Worm (Caenorhabditis elegans) whole organism, early embryonic: ENCODE measurements around the gene ric-7.
A peak's percentile ranks its signal among the peaks of the same experiment; 100 is the strongest.
"Not testable (repeated sequence)": the region's sequence is repeated elsewhere in the genome, so short reads cannot be mapped to it uniquely, and the experiment has no call there.

ENCODE experiments used
- ceh-13 ChIP-seq: fragments of 200-800 bp; sonication (Bioruptor generic); optimal IDR thresholded peaks from 2 replicates; lab custom pipeline; 2018; ENCODE audit warnings: mild to moderate bottlenecking, missing genetic modification characterization, missing compliant biosample characterization
- ets-7 ChIP-seq: sonication (generic microtip); optimal IDR thresholded peaks from 2 replicates; lab custom pipeline; 2016; ENCODE audit warnings: missing genotype, missing genetic modification characterization, missing compliant biosample characterization
- hmbx-1 ChIP-seq: sonication (generic microtip); optimal IDR thresholded peaks from 2 replicates; lab custom pipeline; 2016; ENCODE audit warnings: mild to moderate bottlenecking, missing genetic modification characterization, missing compliant biosample characterization
- pes-1 ChIP-seq: fragments of 200-800 bp; sonication (Bioruptor generic); IDR thresholded peaks from 2 replicates; pipeline ENCODE4 v1.3.6; 2022; ENCODE audit warnings: missing genetic modification reagents, missing genetic modification characterization, missing compliant biosample characterization
- scrt-1 ChIP-seq: fragments of 200-800 bp; sonication (Bioruptor generic); IDR thresholded peaks from 2 replicates; pipeline ENCODE4 v1.3.6; 2022; ENCODE audit warnings: missing genetic modification characterization, missing compliant biosample characterization
- tbx-11 ChIP-seq: fragments of 200-800 bp; sonication (Bioruptor generic); IDR thresholded peaks from 2 replicates; pipeline ENCODE4 v1.3.6; 2022; ENCODE audit warnings: missing genetic modification characterization, missing compliant biosample characterization
- tra-4 ChIP-seq: sonication (generic microtip); optimal IDR thresholded peaks from 2 replicates; lab custom pipeline; 2017; ENCODE audit warnings: missing genetic modification characterization, missing compliant biosample characterization

DNA sequence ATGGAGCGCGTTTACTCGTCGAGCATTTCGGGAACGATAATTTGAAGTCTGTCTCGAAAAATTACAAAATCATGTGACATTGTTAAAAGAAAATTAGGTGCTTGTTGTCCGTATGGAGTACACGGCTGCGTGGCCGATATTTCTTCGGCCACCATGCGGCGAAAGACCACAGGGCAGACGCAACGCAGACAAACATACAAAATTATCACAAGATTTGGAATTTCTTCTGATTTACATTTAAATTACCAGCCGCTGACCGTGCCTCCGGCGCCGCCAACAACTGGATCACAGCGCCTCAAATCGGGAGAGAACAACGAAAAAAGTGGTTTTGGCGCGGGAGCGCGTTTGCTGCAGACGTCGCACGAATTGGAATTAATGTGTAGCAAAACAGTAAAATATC, 49.4 kb upstream of the ric-7 start:
- TF ChIP-seq ets-7 (tag; lab: Kevin White, UChicago) (peak; percentile 35), pes-1 (GFP tag; lab: Robert Waterston, UW) (peak; percentile 76; the same call in 1 of the 2 replicates), tbx-11 (GFP tag; lab: Robert Waterston, UW) (0 out of 2 replicates have a peak, but pooled peaks have one; percentile 28), scrt-1 (GFP tag; lab: Robert Waterston, UW) (0 out of 2 replicates have a peak, but pooled peaks have one; percentile 53)
- TF ChIP-seq tra-4 (tag; lab: Kevin White, UChicago); hmbx-1 (tag; lab: Kevin White, UChicago); ceh-13 (GFP tag; lab: Kevin White, UChicago): not testable (repeated sequence)
